Fruit fly (Drosophila melanogaster): ENCODE measurements around the gene CG4133.

- TF ChIP-seq Myc (optimal IDR thresholded peaks at IDR 0.05) (no peak), Sin3A (optimal IDR thresholded peaks at IDR 0.05) (no peak), h (optimal IDR thresholded peaks at IDR 0.05) (no peak), psq (optimal IDR thresholded peaks at IDR 0.05) (no peak)
These were observed 51.8 kb downstream of the CG4133 start for dm6 chr2L:507169-507568.
